Fruit fly (Drosophila melanogaster) whole organism, embryonic: Measurements from ENCODE around the gene CaBP1.

Experiments
- Adf1 ChIP-seq: fragments of 200-800 bp; sonication (Bioruptor generic); IDR thresholded peaks from 2 replicates; pipeline ENCODE4 v1.3.6; 2022; ENCODE audit warnings: missing biosample characterization, missing genetic modification characterization
- Asciz ChIP-seq: fragments of 200-800 bp; sonication (Bioruptor generic); optimal IDR thresholded peaks from 2 replicates; lab custom pipeline; 2017; ENCODE audit warnings: missing biosample characterization, mild to moderate bottlenecking, missing genetic modification characterization, missing genetic modification reagents
- CG11085 ChIP-seq: fragments of 200-800 bp; sonication (Bioruptor generic); IDR thresholded peaks from 2 replicates; pipeline ENCODE4 v1.3.6; 2022; ENCODE audit warnings: missing biosample characterization, missing genetic modification characterization
- CG12104 ChIP-seq: fragments of 200-800 bp; sonication (Bioruptor generic); optimal IDR thresholded peaks from 3 replicates; lab custom pipeline; 2016; ENCODE audit warnings: missing biosample characterization, missing genetic modification characterization
- CG12942 ChIP-seq: fragments of 200-800 bp; sonication (Bioruptor generic); optimal IDR thresholded peaks from 3 replicates; lab custom pipeline; 2016; ENCODE audit warnings: missing biosample characterization, missing genetic modification characterization
- CG13775 ChIP-seq: fragments of 200-800 bp; sonication (Bioruptor generic); optimal IDR thresholded peaks from 3 replicates; lab custom pipeline; 2017; ENCODE audit warnings: missing biosample characterization, mild to moderate bottlenecking, missing genetic modification characterization
- CG15011 ChIP-seq: fragments of 200-800 bp; sonication (Bioruptor generic); optimal IDR thresholded peaks from 3 replicates; lab custom pipeline; 2018; ENCODE audit warnings: missing biosample characterization, mild to moderate bottlenecking, missing genetic modification characterization
- CG1529 ChIP-seq: fragments of 200-800 bp; sonication (Bioruptor generic); optimal IDR thresholded peaks from 3 replicates; lab custom pipeline; 2018; ENCODE audit warnings: missing biosample characterization, missing genetic modification characterization
- CG16863 ChIP-seq: fragments of 200-800 bp; sonication (Bioruptor generic); optimal IDR thresholded peaks from 3 replicates; lab custom pipeline; 2016; ENCODE audit warnings: missing biosample characterization, missing genetic modification characterization
- CG17186 ChIP-seq: fragments of 200-800 bp; sonication (Bioruptor generic); optimal IDR thresholded peaks from 3 replicates; lab custom pipeline; 2017; ENCODE audit warnings: missing biosample characterization, missing genetic modification reagents, missing genetic modification characterization
- CG17328 ChIP-seq: fragments of 200-800 bp; sonication (Bioruptor generic); IDR thresholded peaks from 2 replicates; pipeline ENCODE4 v1.3.6; 2022; ENCODE audit warnings: missing biosample characterization, missing genetic modification characterization
- CG17359 ChIP-seq: fragments of 200-800 bp; sonication (Bioruptor generic); optimal IDR thresholded peaks from 3 replicates; lab custom pipeline; 2018; ENCODE audit warnings: missing biosample characterization, mild to moderate bottlenecking, missing genetic modification characterization, moderate library complexity
- CG1792 ChIP-seq: fragments of 200-800 bp; sonication (Bioruptor generic); optimal IDR thresholded peaks from 2 replicates; lab custom pipeline; 2016; ENCODE audit warnings: missing biosample characterization, missing genetic modification characterization
- CG30403 ChIP-seq: fragments of 200-800 bp; sonication (Bioruptor generic); optimal IDR thresholded peaks from 3 replicates; lab custom pipeline; 2016; ENCODE audit warnings: missing biosample characterization, missing genetic modification characterization
- CG32532 ChIP-seq: fragments of 200-800 bp; sonication (Bioruptor generic); IDR thresholded peaks from 2 replicates; pipeline ENCODE4 v1.3.6; 2022; ENCODE audit warnings: missing biosample characterization, missing genetic modification characterization
- CG3726 ChIP-seq: fragments of 200-800 bp; sonication (Bioruptor generic); IDR thresholded peaks from 3 replicates; pipeline ENCODE4, ENCODE4 v1.3.6; 2022; ENCODE audit warnings: missing biosample characterization, missing genetic modification characterization
- CG3995 ChIP-seq: fragments of 200-800 bp; sonication (Bioruptor generic); optimal IDR thresholded peaks from 3 replicates; lab custom pipeline; 2016; ENCODE audit warnings: missing biosample characterization, missing genetic modification characterization
- CG4404 ChIP-seq: fragments of 200-800 bp; sonication (Bioruptor generic); IDR thresholded peaks from 2 replicates; pipeline ENCODE4 v1.3.6; 2022; ENCODE audit warnings: missing biosample characterization, missing genetic modification characterization
- CG5245 ChIP-seq: fragments of 200-800 bp; sonication (Bioruptor generic); optimal IDR thresholded peaks from 3 replicates; lab custom pipeline; 2016; ENCODE audit warnings: missing biosample characterization, missing genetic modification characterization
- CG6175 ChIP-seq: fragments of 200-800 bp; sonication (Bioruptor generic); IDR thresholded peaks from 3 replicates; pipeline ENCODE4 v1.3.6; 2022; ENCODE audit warnings: missing biosample characterization, missing genetic modification characterization
- CG8281 ChIP-seq: fragments of 200-800 bp; sonication (Bioruptor generic); optimal IDR thresholded peaks from 2 replicates; lab custom pipeline; 2018; ENCODE audit warnings: missing biosample characterization, mild to moderate bottlenecking, missing genetic modification characterization, moderate library complexity
- CG8359 ChIP-seq: fragments of 200-800 bp; sonication (Bioruptor generic); optimal IDR thresholded peaks from 2 replicates; lab custom pipeline; 2017; ENCODE audit warnings: missing biosample characterization, mild to moderate bottlenecking, missing genetic modification characterization, borderline replicate concordance
- CG8478 ChIP-seq: fragments of >200 bp; optimal IDR thresholded peaks from 2 replicates; lab custom pipeline; 2018
- Doc2 ChIP-seq: fragments of 200-800 bp; sonication (Bioruptor generic); IDR thresholded peaks from 2 replicates; pipeline ENCODE4 v1.3.6; 2022; ENCODE audit warnings: missing biosample characterization, missing genetic modification characterization
- GATAe ChIP-seq: fragments of 200-800 bp; sonication (Bioruptor generic); conservative IDR thresholded peaks from 2 replicates; pipeline ENCODE4 v1.3.6; 2022; ENCODE audit warnings: missing biosample characterization, missing genetic modification characterization
- Hey ChIP-seq: fragments of 200-800 bp; sonication (Bioruptor generic); optimal IDR thresholded peaks from 3 replicates; lab custom pipeline; 2018; ENCODE audit warnings: missing biosample characterization, mild to moderate bottlenecking, missing genetic modification characterization
- Hsf ChIP-seq: fragments of 200-800 bp; sonication (Bioruptor generic); optimal IDR thresholded peaks from 3 replicates; lab custom pipeline; 2016; ENCODE audit warnings: missing biosample characterization, missing genetic modification characterization
- Optix ChIP-seq: fragments of 200-800 bp; sonication (Bioruptor generic); IDR thresholded peaks from 3 replicates; pipeline ENCODE4 v1.3.6; 2022; ENCODE audit warnings: missing biosample characterization, missing genetic modification characterization
- Rx ChIP-seq: fragments of 200-800 bp; sonication (Bioruptor generic); IDR thresholded peaks from 2 replicates; pipeline ENCODE4 v1.3.6; 2022; ENCODE audit warnings: missing biosample characterization, missing genetic modification characterization
- Trl ChIP-seq, 3 experiments: fragments of >200 bp in 2 of 3; fragments of 200-800 bp in 1 of 3; sonication (Bioruptor generic) in 1 of 3; optimal IDR thresholded peaks; 2 replicates in 1 of 3; 3 replicates in 2 of 3; lab custom pipeline; 2016 to 2017; ENCODE audit warnings: missing biosample characterization in 1 of 3, missing genetic modification characterization in 1 of 3
- amos ChIP-seq: fragments of 200-800 bp; sonication (Bioruptor generic); IDR thresholded peaks from 2 replicates; pipeline ENCODE4 v1.3.6; 2022; ENCODE audit warnings: missing biosample characterization, missing genetic modification characterization; ENCODE audit not compliant: partially characterized antibody
- ash1 ChIP-seq: fragments of 200-800 bp; sonication (Bioruptor generic); optimal IDR thresholded peaks from 2 replicates; lab custom pipeline; 2018; ENCODE audit warnings: missing biosample characterization, mild to moderate bottlenecking, missing genetic modification characterization
- dimm ChIP-seq: fragments of 200-800 bp; sonication (Bioruptor generic); IDR thresholded peaks from 2 replicates; pipeline ENCODE4 v1.3.6; 2022; ENCODE audit warnings: missing biosample characterization, missing genetic modification characterization
- dpn ChIP-seq, 2 experiments: fragments of 200-800 bp; sonication (Bioruptor generic); optimal IDR thresholded peaks; 3 replicates each; lab custom pipeline; 2016; ENCODE audit warnings: missing biosample characterization in 2 of 2, missing genetic modification characterization in 2 of 2
- dysf ChIP-seq: fragments of 200-800 bp; sonication (Bioruptor generic); IDR thresholded peaks from 3 replicates; pipeline ENCODE4 v1.3.6; 2022; ENCODE audit warnings: missing biosample characterization, missing genetic modification characterization
- en ChIP-seq: fragments of 200-800 bp; sonication (Bioruptor generic); optimal IDR thresholded peaks from 2 replicates; lab custom pipeline; 2016; ENCODE audit warnings: missing biosample characterization, missing genetic modification characterization
- fd3F ChIP-seq: fragments of 200-800 bp; sonication (Bioruptor generic); optimal IDR thresholded peaks from 2 replicates; lab custom pipeline; 2018; ENCODE audit warnings: missing biosample characterization, mild to moderate bottlenecking, missing genetic modification characterization, moderate library complexity
- fd64A ChIP-seq: fragments of 200-800 bp; sonication (Bioruptor generic); optimal IDR thresholded peaks from 3 replicates; lab custom pipeline; 2018; ENCODE audit warnings: missing biosample characterization, mild to moderate bottlenecking, missing genetic modification characterization
- gcm2 ChIP-seq: fragments of 200-800 bp; sonication (Bioruptor generic); optimal IDR thresholded peaks from 2 replicates; lab custom pipeline; 2016; ENCODE audit warnings: missing biosample characterization, missing genetic modification characterization
- jing ChIP-seq: fragments of 200-800 bp; sonication (Bioruptor generic); optimal IDR thresholded peaks from 2 replicates; lab custom pipeline; 2018; ENCODE audit warnings: missing biosample characterization, mild to moderate bottlenecking, missing genetic modification characterization
- org-1 ChIP-seq: fragments of 200-800 bp; sonication (Bioruptor generic); optimal IDR thresholded peaks from 2 replicates; lab custom pipeline; 2017; ENCODE audit warnings: missing biosample characterization, missing genetic modification characterization
- pfk ChIP-seq: fragments of 200-800 bp; sonication (Bioruptor generic); optimal IDR thresholded peaks from 2 replicates; lab custom pipeline; 2018; ENCODE audit warnings: missing biosample characterization, mild to moderate bottlenecking, missing genetic modification characterization, moderate library complexity
- phol ChIP-seq: fragments of 200-800 bp; sonication (Bioruptor generic); optimal IDR thresholded peaks from 3 replicates; lab custom pipeline; 2018; ENCODE audit warnings: missing biosample characterization, mild to moderate bottlenecking, missing genetic modification characterization, moderate library complexity
- rib ChIP-seq: fragments of 200-800 bp; sonication (Bioruptor generic); IDR thresholded peaks from 2 replicates; pipeline ENCODE4 v1.3.6; 2022; ENCODE audit warnings: missing biosample characterization, missing genetic modification characterization
- sob ChIP-seq: fragments of 200-800 bp; sonication (Bioruptor generic); IDR thresholded peaks from 2 replicates; pipeline ENCODE4 v1.3.6; 2022; ENCODE audit warnings: missing biosample characterization, missing genetic modification characterization
- sqz ChIP-seq: fragments of 200-800 bp; sonication (Bioruptor generic); optimal IDR thresholded peaks from 3 replicates; lab custom pipeline; 2018; ENCODE audit warnings: missing biosample characterization, mild to moderate bottlenecking, missing genetic modification characterization
- stwl ChIP-seq: fragments of 200-800 bp; sonication (Bioruptor generic); optimal IDR thresholded peaks from 3 replicates; lab custom pipeline; 2018; ENCODE audit warnings: missing biosample characterization, mild to moderate bottlenecking, missing genetic modification characterization, moderate library complexity
- tll ChIP-seq, 2 experiments: fragments of 200-800 bp in 1 of 2; fragments of >200 bp in 1 of 2; sonication (Bioruptor generic) in 1 of 2; optimal IDR thresholded peaks; 2 replicates each; lab custom pipeline; 2017 to 2019; ENCODE audit warnings: missing biosample characterization in 2 of 2, missing genetic modification characterization in 2 of 2, mild to moderate bottlenecking in 1 of 2, moderate library complexity in 1 of 2
- trh ChIP-seq: fragments of 200-800 bp; sonication (Bioruptor generic); optimal IDR thresholded peaks from 2 replicates; lab custom pipeline; 2016; ENCODE audit warnings: missing biosample characterization, missing genetic modification characterization
- tx ChIP-seq: fragments of 200-800 bp; sonication (Bioruptor generic); optimal IDR thresholded peaks from 2 replicates; lab custom pipeline; 2016; ENCODE audit warnings: missing biosample characterization, missing genetic modification characterization
- wor ChIP-seq: fragments of 200-800 bp; sonication (Bioruptor generic); IDR thresholded peaks from 2 replicates; pipeline ENCODE4 v1.3.6; 2022; ENCODE audit warnings: missing biosample characterization, missing genetic modification characterization

Gene CaBP1

dm6 chr2L:16350160-16350633 lies 6.3 kb downstream of the CaBP1 start (continued):
- TF ChIP-seq Trl (optimal IDR thresholded peaks at IDR 0.05; lab: Kevin White, UChicago) (no peak), Trl (GFP tag; optimal IDR thresholded peaks at IDR 0.05; lab: Kevin White, UChicago) (peak; percentile 50), CG1529 (peak; percentile 10), phol (peak; percentile 82), CG30403 (GFP tag; lab: Kevin White, UChicago) (peak; percentile 76), gcm2 (GFP tag; lab: Kevin White, UChicago) (peak; percentile 22), fd64A (no peak), CG1792 (no peak), org-1 (GFP tag; lab: Kevin White, UChicago) (peak; percentile 54), CG12942 (GFP tag; lab: Kevin White, UChicago) (peak; percentile 65), dpn (GFP tag; optimal IDR thresholded peaks at IDR 0.05; lab: Kevin White, UChicago) (peak; percentile 69 to 80), CG17328 (GFP tag; lab: Robert Waterston, UW) (peak; percentile 76), CG16863 (GFP tag; lab: Kevin White, UChicago) (peak; percentile 41), CG4404 (GFP tag; lab: Robert Waterston, UW) (peak; percentile 60), ash1 (GFP tag; lab: Kevin White, UChicago) (no peak), sob (GFP tag; lab: Robert Waterston, UW) (peak; percentile 80), amos (GFP tag; lab: Robert Waterston, UW) (peak; percentile 72), CG12104 (no peak), CG6175 (GFP tag; lab: Robert Waterston, UW) (peak; percentile 75), Hsf (GFP tag; lab: Kevin White, UChicago) (peak; percentile 54), stwl (peak; percentile 57), CG17359 (tag; lab: Kevin White, UChicago) (peak; percentile 58), tx (GFP tag; lab: Kevin White, UChicago) (peak; percentile 57), tll (GFP tag; optimal IDR thresholded peaks at IDR 0.05; lab: Kevin White, UChicago) (no peak), CG11085 (peak; percentile 70), dysf (GFP tag; lab: Robert Waterston, UW) (peak; percentile 73), fd3F (GFP tag; lab: Kevin White, UChicago) (peak; percentile 68), CG8478 (no peak), dimm (no peak), jing (GFP tag; lab: Kevin White, UChicago) (peak; percentile 34), rib (peak; percentile 41; the same call in 1 of the 2 replicates), Adf1 (GFP tag; lab: Robert Waterston, UW) (peak; percentile 35; the same call in 1 of the 2 replicates), CG32532 (GFP tag; lab: Robert Waterston, UW) (peak; percentile 74), CG17186 (GFP tag; lab: Kevin White, UChicago) (peak; percentile 8), CG15011 (GFP tag; lab: Kevin White, UChicago) (peak; percentile 47), CG5245 (GFP tag; lab: Kevin White, UChicago) (peak; percentile 49), trh (GFP tag; lab: Kevin White, UChicago) (peak; percentile 66), Hey (no peak), Asciz (GFP tag; lab: Kevin White, UChicago) (no peak), pfk (GFP tag; lab: Kevin White, UChicago) (peak; percentile 67), wor (GFP tag; lab: Robert Waterston, UW) (peak; percentile 66; the same call in 1 of the 2 replicates), Optix (GFP tag; lab: Robert Waterston, UW) (peak; percentile 74), Doc2 (GFP tag; lab: Robert Waterston, UW) (no peak), GATAe (GFP tag; lab: Robert Waterston, UW) (no peak; the same call in 1 of the 2 replicates), CG3995 (peak; percentile 39), CG8359 (GFP tag; lab: Kevin White, UChicago) (no peak), CG13775 (GFP tag; lab: Kevin White, UChicago) (peak; percentile 80), CG8281 (tag; lab: Kevin White, UChicago) (peak; percentile 45), sqz (peak; percentile 82), CG3726 (GFP tag; lab: Robert Waterston, UW) (peak; percentile 65; the same call in 2 of the 3 replicates), en (GFP tag; lab: Kevin White, UChicago) (no peak), Rx (peak; percentile 78)
